Worm (Caenorhabditis elegans) whole organism, L1 larva: ENCODE results near the gene ZK218.7.

Experiments used
- C04F5.9 ChIP-seq: sonication (generic microtip); optimal IDR thresholded peaks from 2 replicates; lab custom pipeline; 2016; ENCODE audit warnings: missing genetic modification characterization, missing compliant biosample characterization
- aly-2 ChIP-seq: fragments of 150-350 bp; optimal IDR thresholded peaks from 2 replicates; lab custom pipeline; 2014; ENCODE audit warnings: missing biosample characterization, missing genetic modification characterization
- blmp-1 ChIP-seq: fragments of 150-350 bp; optimal IDR thresholded peaks from 2 replicates; lab custom pipeline; 2014; ENCODE audit warnings: missing biosample characterization, missing genetic modification characterization
- ceh-63 ChIP-seq: fragments of 200-800 bp; sonication (Bioruptor generic); optimal IDR thresholded peaks from 2 replicates; lab custom pipeline; 2018; ENCODE audit warnings: mild to moderate bottlenecking, missing genetic modification characterization, missing compliant biosample characterization
- egl-27 ChIP-seq, 2 experiments: fragments of 150-350 bp in 1 of 2; sonication (generic microtip); optimal IDR thresholded peaks; 3 replicates each; lab custom pipeline; 2017 to 2018; ENCODE audit warnings: missing biosample characterization in 2 of 2, missing genetic modification characterization in 2 of 2, missing genetic modification reagents in 2 of 2
- elt-3 ChIP-seq, 6 experiments: fragments of 150-350 bp in 1 of 6; sonication (generic microtip); optimal IDR thresholded peaks; 2 replicates each; lab custom pipeline; 2017 to 2018; ENCODE audit warnings: missing biosample characterization in 6 of 6, missing genetic modification characterization in 6 of 6, inconsistent platforms in 1 of 6
- mdl-1 ChIP-seq, 2 experiments: fragments of 150-350 bp; optimal IDR thresholded peaks; 2 replicates each; lab custom pipeline; 2014 to 2017; ENCODE audit warnings: missing biosample characterization in 2 of 2, missing genetic modification characterization in 2 of 2, inconsistent platforms in 1 of 2
- nhr-11 ChIP-seq: fragments of 150-350 bp; optimal IDR thresholded peaks from 2 replicates; lab custom pipeline; 2014; ENCODE audit warnings: missing biosample characterization, missing genetic modification characterization
- nhr-47 ChIP-seq: sonication (generic microtip); optimal IDR thresholded peaks from 2 replicates; lab custom pipeline; 2016; ENCODE audit warnings: mild to moderate bottlenecking, missing genetic modification characterization, moderate library complexity, missing compliant biosample characterization
- nhr-77 ChIP-seq: fragments of 150-350 bp; optimal IDR thresholded peaks from 2 replicates; lab custom pipeline; 2014; ENCODE audit warnings: missing biosample characterization, missing genetic modification characterization
- pag-3 ChIP-seq: sonication (generic microtip); optimal IDR thresholded peaks from 2 replicates; lab custom pipeline; 2017; ENCODE audit warnings: missing genetic modification characterization, mild to moderate bottlenecking, missing compliant biosample characterization, antibody characterized with exemption, borderline replicate concordance; ENCODE audit not compliant: insufficient read depth
- tbx-2 ChIP-seq: sonication (generic microtip); optimal IDR thresholded peaks from 2 replicates; lab custom pipeline; 2016; ENCODE audit warnings: missing genetic modification characterization, missing compliant biosample characterization
- unc-86 ChIP-seq: sonication (generic microtip); optimal IDR thresholded peaks from 2 replicates; lab custom pipeline; 2016; ENCODE audit warnings: missing genetic modification characterization, missing compliant biosample characterization
- zag-1 ChIP-seq: fragments of 150-350 bp; optimal IDR thresholded peaks from 2 replicates; lab custom pipeline; 2014; ENCODE audit warnings: missing biosample characterization, missing genetic modification characterization

DNA sequence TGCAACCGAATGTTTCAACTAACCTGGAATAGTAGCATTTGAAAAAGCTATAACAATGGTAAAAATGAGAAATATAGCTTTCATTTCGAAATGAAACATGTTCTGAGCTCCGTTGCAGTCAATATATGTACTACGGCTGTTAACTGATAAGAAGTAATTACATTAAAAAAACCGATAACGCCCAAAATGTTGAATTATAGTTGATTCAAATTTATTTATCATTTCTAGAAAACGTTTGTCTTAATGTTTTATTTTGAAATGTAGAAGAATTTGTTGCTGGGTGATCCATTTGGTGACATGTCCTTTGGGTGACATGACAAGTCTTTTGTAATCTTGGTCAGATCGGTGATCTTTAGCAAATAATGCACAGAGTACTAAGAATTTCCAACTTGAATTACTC is 16.2 kb upstream of the ZK218.7 start, which contains the start of gene T05E12.6:
- TF ChIP-seq zag-1 (tag; lab: Kevin White, UChicago) (no peak), nhr-77 (no peak), blmp-1 (no peak), egl-27 (tag; optimal IDR thresholded peaks at IDR 0.05; lab: Kevin White, UChicago) (no peak), nhr-47 (tag; lab: Kevin White, UChicago) (no peak), nhr-11 (tag; lab: Kevin White, UChicago) (no peak), C04F5.9 (tag; lab: Kevin White, UChicago) (no peak), pag-3 (no peak), unc-86 (no peak), mdl-1 (tag; optimal IDR thresholded peaks at IDR 0.05; lab: Kevin White, UChicago) (no peak), elt-3 (tag; optimal IDR thresholded peaks at IDR 0.05; lab: Kevin White, UChicago) (no peak), ceh-63 (GFP tag; lab: Kevin White, UChicago) (no peak), tbx-2 (no peak), aly-2 (tag; lab: Kevin White, UChicago) (no peak)
